Worm (Caenorhabditis elegans) whole organism, young adult: Measurements from ENCODE around the gene svh-2.

Experiments
- B0019.2 ChIP-seq: fragments of 200-800 bp; sonication (Bioruptor generic); conservative IDR thresholded peaks from 2 replicates; pipeline ENCODE4 v1.3.6; 2022; ENCODE audit warnings: missing genetic modification reagents, missing genetic modification characterization, missing compliant biosample characterization
- B0035.1 ChIP-seq: sonication (generic microtip); optimal IDR thresholded peaks from 2 replicates; lab custom pipeline; 2016; ENCODE audit warnings: missing genetic modification characterization, mild to moderate bottlenecking, missing compliant biosample characterization, missing genotype, missing genetic modification reagents
- B0336.3 ChIP-seq: fragments of 200-800 bp; sonication (Bioruptor generic); IDR thresholded peaks from 2 replicates; pipeline ENCODE4 v1.3.6; 2022; ENCODE audit warnings: missing genetic modification characterization, missing compliant biosample characterization
- F10E7.11 ChIP-seq: sonication (generic microtip); optimal IDR thresholded peaks from 2 replicates; lab custom pipeline; 2017; ENCODE audit warnings: mild to moderate bottlenecking, missing genetic modification characterization, moderate library complexity, missing compliant biosample characterization
- F22D6.2 ChIP-seq: sonication (generic microtip); optimal IDR thresholded peaks from 2 replicates; lab custom pipeline; 2016; ENCODE audit warnings: mild to moderate bottlenecking, missing genetic modification characterization, missing compliant biosample characterization
- T26A5.8 ChIP-seq: sonication (generic microtip); optimal IDR thresholded peaks from 2 replicates; lab custom pipeline; 2016; ENCODE audit warnings: missing genetic modification characterization, missing compliant biosample characterization
- ZK185.1 ChIP-seq: sonication (generic microtip); optimal IDR thresholded peaks from 2 replicates; lab custom pipeline; 2016; ENCODE audit warnings: mild to moderate bottlenecking, missing genetic modification characterization, missing compliant biosample characterization; ENCODE audit not compliant: poor library complexity, severe bottlenecking
- ama-1 ChIP-seq, 3 experiments: fragments of 150-350 bp in 1 of 3; sonication (generic microtip) in 2 of 3; optimal IDR thresholded peaks; 2 replicates each; lab custom pipeline; 2014 to 2018; ENCODE audit warnings: missing biosample characterization in 2 of 3, missing genetic modification characterization in 2 of 3, missing genetic modification reagents in 2 of 3
- aptf-2 ChIP-seq: fragments of 200-800 bp; sonication (Bioruptor generic); conservative IDR thresholded peaks from 2 replicates; pipeline ENCODE4 v1.3.6; 2022; ENCODE audit warnings: missing genetic modification reagents, missing genetic modification characterization, missing compliant biosample characterization
- athp-1 ChIP-seq: sonication (generic microtip); optimal IDR thresholded peaks from 2 replicates; lab custom pipeline; 2017; ENCODE audit warnings: mild to moderate bottlenecking, missing genetic modification characterization, missing compliant biosample characterization
- bed-2 ChIP-seq: fragments of 200-800 bp; sonication (Bioruptor generic); IDR thresholded peaks from 2 replicates; pipeline ENCODE4 v1.3.6; 2022; ENCODE audit warnings: missing genetic modification reagents, missing genetic modification characterization, missing compliant biosample characterization
- cebp-2 ChIP-seq: fragments of 200-800 bp; sonication (Bioruptor generic); IDR thresholded peaks from 2 replicates; pipeline ENCODE4 v1.3.6; 2022; ENCODE audit warnings: missing genetic modification characterization, missing compliant biosample characterization
- ceh-100 ChIP-seq: fragments of 200-800 bp; sonication (Bioruptor generic); IDR thresholded peaks from 2 replicates; pipeline ENCODE4 v1.3.6; 2022; ENCODE audit warnings: missing genetic modification reagents, missing genetic modification characterization, missing compliant biosample characterization
- ceh-27 ChIP-seq: fragments of 200-800 bp; sonication (Bioruptor generic); optimal IDR thresholded peaks from 2 replicates; lab custom pipeline; 2018; ENCODE audit warnings: mild to moderate bottlenecking, missing genetic modification characterization, moderate library complexity, missing compliant biosample characterization
- ceh-40 ChIP-seq: fragments of 200-800 bp; sonication (Bioruptor generic); IDR thresholded peaks from 2 replicates; pipeline ENCODE4 v1.3.6; 2022; ENCODE audit warnings: missing genetic modification characterization, missing compliant biosample characterization
- ceh-91 ChIP-seq: fragments of 200-800 bp; sonication (Bioruptor generic); IDR thresholded peaks from 2 replicates; pipeline ENCODE4 v1.3.6; 2022; ENCODE audit warnings: missing genetic modification reagents, missing genetic modification characterization, missing compliant biosample characterization
- efl-1 ChIP-seq: fragments of 150-350 bp; optimal IDR thresholded peaks from 2 replicates; lab custom pipeline; 2014; ENCODE audit warnings: missing biosample characterization, missing genetic modification reagents, missing genetic modification characterization
- egl-18 ChIP-seq: fragments of 200-800 bp; sonication (Bioruptor generic); IDR thresholded peaks from 2 replicates; pipeline ENCODE4 v1.3.6; 2022; ENCODE audit warnings: missing genetic modification reagents, missing genetic modification characterization, missing compliant biosample characterization
- egl-44 ChIP-seq: fragments of 200-800 bp; sonication (Bioruptor generic); IDR thresholded peaks from 2 replicates; pipeline ENCODE4 v1.3.6; 2022; ENCODE audit warnings: missing genetic modification reagents, missing genetic modification characterization, missing compliant biosample characterization
- gei-17 ChIP-seq: fragments of 200-800 bp; sonication (Bioruptor generic); optimal IDR thresholded peaks from 2 replicates; lab custom pipeline; 2018; ENCODE audit warnings: mild to moderate bottlenecking, missing genetic modification characterization, missing compliant biosample characterization
- hlh-12 ChIP-seq: sonication (generic microtip); optimal IDR thresholded peaks from 2 replicates; lab custom pipeline; 2016; ENCODE audit warnings: missing genetic modification characterization, missing compliant biosample characterization
- hlh-26 ChIP-seq: fragments of 200-800 bp; sonication (Bioruptor generic); conservative IDR thresholded peaks from 2 replicates; pipeline ENCODE4 v1.3.6; 2022; ENCODE audit warnings: missing genetic modification reagents, missing genetic modification characterization, missing compliant biosample characterization
- hmg-1.2 ChIP-seq: fragments of 200-800 bp; sonication (Bioruptor generic); IDR thresholded peaks from 2 replicates; pipeline ENCODE4 v1.3.6; 2022; ENCODE audit warnings: missing genetic modification reagents, missing genetic modification characterization, missing compliant biosample characterization
- hmg-20 ChIP-seq: fragments of 200-800 bp; sonication (Bioruptor generic); IDR thresholded peaks from 2 replicates; pipeline ENCODE4 v1.3.6; 2022; ENCODE audit warnings: missing genetic modification reagents, missing genetic modification characterization, missing compliant biosample characterization
- hsf-1 ChIP-seq: fragments of 200-800 bp; sonication (Bioruptor generic); IDR thresholded peaks from 2 replicates; pipeline ENCODE4 v1.3.6; 2022; ENCODE audit warnings: missing genetic modification reagents, missing genetic modification characterization, missing compliant biosample characterization
- let-607 ChIP-seq, 2 experiments: fragments of 200-800 bp in 1 of 2; sonication (Bioruptor generic) in 1 of 2; sonication (generic microtip) in 1 of 2; optimal IDR thresholded peaks; 2 replicates each; lab custom pipeline; 2016 to 2018; ENCODE audit warnings: mild to moderate bottlenecking in 2 of 2, missing compliant biosample characterization in 2 of 2, missing genetic modification characterization in 2 of 2, moderate library complexity in 2 of 2, missing genotype in 1 of 2
- lir-1 ChIP-seq: fragments of 200-800 bp; sonication (Bioruptor generic); conservative IDR thresholded peaks from 2 replicates; pipeline ENCODE4 v1.3.6; 2022; ENCODE audit warnings: missing genetic modification reagents, missing genetic modification characterization, missing compliant biosample characterization
- madf-3 ChIP-seq: fragments of 200-800 bp; sonication (Bioruptor generic); IDR thresholded peaks from 2 replicates; pipeline ENCODE4 v1.3.6; 2022; ENCODE audit warnings: missing genetic modification reagents, missing genetic modification characterization, missing compliant biosample characterization
- mcd-1 ChIP-seq: fragments of 200-800 bp; sonication (Bioruptor generic); IDR thresholded peaks from 2 replicates; pipeline ENCODE4 v1.3.6; 2022; ENCODE audit warnings: missing genetic modification reagents, missing genetic modification characterization, missing compliant biosample characterization
- mes-4 ChIP-seq: sonication (generic microtip); optimal IDR thresholded peaks from 2 replicates; lab custom pipeline; 2016; ENCODE audit warnings: missing genotype, missing genetic modification characterization, missing compliant biosample characterization
- nhr-80 ChIP-seq: sonication (generic microtip); optimal IDR thresholded peaks from 2 replicates; lab custom pipeline; 2016; ENCODE audit warnings: missing genetic modification characterization, missing compliant biosample characterization
- nhr-90 ChIP-seq: sonication (generic microtip); optimal IDR thresholded peaks from 2 replicates; lab custom pipeline; 2016; ENCODE audit warnings: missing genotype, mild to moderate bottlenecking, missing genetic modification characterization, missing compliant biosample characterization
- pbrm-1 ChIP-seq: fragments of 200-800 bp; sonication (Bioruptor generic); IDR thresholded peaks from 2 replicates; pipeline ENCODE4 v1.3.6; 2022; ENCODE audit warnings: missing genetic modification reagents, missing genetic modification characterization, missing compliant biosample characterization
- rcor-1 ChIP-seq: fragments of 200-800 bp; sonication (Bioruptor generic); IDR thresholded peaks from 2 replicates; pipeline ENCODE4 v1.3.6; 2022; ENCODE audit warnings: missing genetic modification reagents, missing genetic modification characterization, missing compliant biosample characterization
- rec-8 ChIP-seq, 2 experiments: sonication (generic microtip); optimal IDR thresholded peaks; 2 replicates each; lab custom pipeline; 2016; ENCODE audit warnings: mild to moderate bottlenecking in 2 of 2, missing genetic modification characterization in 2 of 2, missing genetic modification reagents in 2 of 2, missing genotype in 2 of 2, missing biosample characterization in 1 of 2, missing compliant biosample characterization in 1 of 2, moderate library complexity in 1 of 2
- sdz-38 ChIP-seq: sonication (generic microtip); optimal IDR thresholded peaks from 2 replicates; lab custom pipeline; 2016; ENCODE audit warnings: missing genotype, missing genetic modification characterization, missing compliant biosample characterization
- snpc-1.1 ChIP-seq: sonication (generic microtip); optimal IDR thresholded peaks from 2 replicates; lab custom pipeline; 2017; ENCODE audit warnings: missing genetic modification characterization, mild to moderate bottlenecking, missing compliant biosample characterization, antibody characterized with exemption, moderate library complexity, missing genotype, missing genetic modification reagents; ENCODE audit not compliant: insufficient read depth
- snpc-1.3 ChIP-seq: sonication (generic microtip); optimal IDR thresholded peaks from 2 replicates; lab custom pipeline; 2017; ENCODE audit warnings: missing genetic modification characterization, mild to moderate bottlenecking, missing compliant biosample characterization, antibody characterized with exemption, moderate library complexity, missing genotype, missing genetic modification reagents; ENCODE audit not compliant: insufficient read depth
- snpc-3.4 ChIP-seq: sonication (generic microtip); optimal IDR thresholded peaks from 2 replicates; lab custom pipeline; 2017; ENCODE audit warnings: missing genetic modification characterization, mild to moderate bottlenecking, missing compliant biosample characterization, antibody characterized with exemption, moderate library complexity, missing genotype, missing genetic modification reagents
- snpc-4 ChIP-seq, 5 experiments: fragments of 150-350 bp in 1 of 5; sonication (generic microtip) in 4 of 5; optimal IDR thresholded peaks; 2 replicates each; lab custom pipeline; 2014 to 2018; ENCODE audit warnings: missing genetic modification characterization in 5 of 5, missing biosample characterization in 3 of 5, antibody characterized with exemption in 2 of 5, mild to moderate bottlenecking in 2 of 5, missing compliant biosample characterization in 2 of 5, missing genotype in 2 of 5, moderate library complexity in 2 of 5, missing genetic modification reagents in 1 of 5
- somi-1 ChIP-seq: fragments of 200-800 bp; sonication (Bioruptor generic); optimal IDR thresholded peaks from 2 replicates; lab custom pipeline; 2018; ENCODE audit warnings: mild to moderate bottlenecking, missing genetic modification characterization, missing compliant biosample characterization
- tbp1 ChIP-seq: fragments of 200-800 bp; sonication (Bioruptor generic); optimal IDR thresholded peaks from 2 replicates; lab custom pipeline; 2018; ENCODE audit warnings: mild to moderate bottlenecking, missing genetic modification characterization, missing compliant biosample characterization
- tbx-9 ChIP-seq: sonication (generic microtip); optimal IDR thresholded peaks from 2 replicates; lab custom pipeline; 2016; ENCODE audit warnings: borderline replicate concordance, missing genetic modification characterization, inconsistent platforms, missing compliant biosample characterization
- unc-62 ChIP-seq: fragments of 150-350 bp; optimal IDR thresholded peaks from 2 replicates; lab custom pipeline; 2014; ENCODE audit warnings: missing biosample characterization, missing genetic modification reagents, missing genetic modification characterization
- ztf-22 ChIP-seq: fragments of 200-800 bp; sonication (Bioruptor generic); optimal IDR thresholded peaks from 2 replicates; lab custom pipeline; 2018; ENCODE audit warnings: mild to moderate bottlenecking, missing genetic modification characterization, moderate library complexity, missing compliant biosample characterization

Gene svh-2

ce11 chrX:6593178-6593786 lies 40.2 kb downstream of the svh-2 start (continued):
- TF ChIP-seq ama-1 (optimal IDR thresholded peaks at IDR 0.05; lab: Kevin White, UChicago) = no peak
- peak; percentile 71 to 89 for TF ChIP-seq ama-1 (GFP tag; optimal IDR thresholded peaks at IDR 0.05; lab: Kevin White, UChicago)
- no peak for TF ChIP-seq ceh-91 (GFP tag; lab: Robert Waterston, UW)
- TF ChIP-seq efl-1 (GFP tag; lab: Kevin White, UChicago) = no peak
- TF ChIP-seq pbrm-1 (GFP tag; lab: Robert Waterston, UW) = peak; percentile 88
- TF ChIP-seq ceh-40 = peak; percentile 83; the same call in 1 of the 2 replicates
- no peak for TF ChIP-seq ztf-22 (GFP tag; lab: Kevin White, UChicago)
- TF ChIP-seq nhr-80 (tag; lab: Kevin White, UChicago) = peak; percentile 32
- no peak for TF ChIP-seq sdz-38 (tag; lab: Kevin White, UChicago)
- TF ChIP-seq hlh-26 (GFP tag; lab: Robert Waterston, UW) = no peak
- peak; percentile 85; the same call in 1 of the 2 replicates for TF ChIP-seq egl-18 (GFP tag; lab: Robert Waterston, UW)
- peak; percentile 12; the same call in 1 of the 2 replicates for TF ChIP-seq madf-3 (GFP tag; lab: Robert Waterston, UW)
- peak; percentile 87 for TF ChIP-seq nhr-90 (tag; lab: Kevin White, UChicago)
- TF ChIP-seq hmg-1.2 = peak; percentile 85
- TF ChIP-seq F10E7.11 (tag; lab: Kevin White, UChicago) = no peak
- 0 out of 2 replicates have a peak, but pooled peaks have one; percentile 33 for TF ChIP-seq B0019.2
- TF ChIP-seq aptf-2 (GFP tag; lab: Robert Waterston, UW) = no peak
- TF ChIP-seq snpc-4 (GFP tag; optimal IDR thresholded peaks at IDR 0.05; lab: Kevin White, UChicago) = peak; percentile 77
- TF ChIP-seq snpc-4 (tag; optimal IDR thresholded peaks at IDR 0.05; lab: Kevin White, UChicago) = peak in 1 of 4 experiments; percentile 54
- no peak for TF ChIP-seq ceh-27 (GFP tag; lab: Kevin White, UChicago)
- peak; percentile 62 for TF ChIP-seq somi-1 (GFP tag; lab: Kevin White, UChicago)
- TF ChIP-seq hsf-1 = peak; percentile 47; the same call in 1 of the 2 replicates
- TF ChIP-seq gei-17 (GFP tag; lab: Kevin White, UChicago) = peak; percentile 68
- peak; percentile 86 for TF ChIP-seq hmg-20 (GFP tag; lab: Robert Waterston, UW)
- TF ChIP-seq mes-4 (tag; lab: Kevin White, UChicago) = peak; percentile 65
- peak in 1 of 2 experiments; percentile 36 for TF ChIP-seq let-607 (tag; optimal IDR thresholded peaks at IDR 0.05; lab: Kevin White, UChicago)
- peak; percentile 73 for TF ChIP-seq B0035.1 (tag; lab: Kevin White, UChicago)
- peak; percentile 78 for TF ChIP-seq athp-1
- no peak for TF ChIP-seq bed-2 (GFP tag; lab: Robert Waterston, UW)
- peak; percentile 43; the same call in 1 of the 2 replicates for TF ChIP-seq lir-1 (GFP tag; lab: Robert Waterston, UW)
- peak; percentile 16 for TF ChIP-seq F22D6.2 (tag; lab: Kevin White, UChicago)
- TF ChIP-seq unc-62 (GFP tag; lab: Kevin White, UChicago) = no peak
- peak; percentile 78 to 91 for TF ChIP-seq rec-8 (tag; optimal IDR thresholded peaks at IDR 0.05; lab: Kevin White, UChicago)
- peak; percentile 86 for TF ChIP-seq rcor-1
- peak; percentile 90 for TF ChIP-seq ZK185.1 (tag; lab: Kevin White, UChicago)
- TF ChIP-seq egl-44 (GFP tag; lab: Robert Waterston, UW) = peak; percentile 93
- TF ChIP-seq tbx-9 (tag; lab: Kevin White, UChicago) = no peak
- TF ChIP-seq snpc-3.4 (tag; lab: Kevin White, UChicago) = peak; percentile 87
- TF ChIP-seq snpc-1.3 = peak; percentile 93
- TF ChIP-seq mcd-1 (GFP tag; lab: Robert Waterston, UW) = peak; percentile 54; the same call in 1 of the 2 replicates
- peak; percentile 99 for TF ChIP-seq tbp1 (GFP tag; lab: Kevin White, UChicago)
- TF ChIP-seq B0336.3 (GFP tag; lab: Robert Waterston, UW) = no peak
- peak; percentile 85 for TF ChIP-seq hlh-12 (tag; lab: Kevin White, UChicago)
- TF ChIP-seq ceh-100 (GFP tag; lab: Robert Waterston, UW) = peak; percentile 65; the same call in 1 of the 2 replicates
- peak; percentile 56 for TF ChIP-seq snpc-1.1 (tag; lab: Kevin White, UChicago)
- TF ChIP-seq T26A5.8 (tag; lab: Kevin White, UChicago) = peak; percentile 47
- 0 out of 2 replicates have a peak, but pooled peaks have one; percentile 85 for TF ChIP-seq cebp-2 (GFP tag; lab: Robert Waterston, UW)
